Worm (Caenorhabditis elegans) whole organism, L3 larva: Measurements from ENCODE around the gene srt-11.

Experiments used
- ama-1 ChIP-seq: fragments of 150-350 bp; optimal IDR thresholded peaks from 2 replicates; lab custom pipeline; 2018
- ceh-82 ChIP-seq: fragments of 150-350 bp; optimal IDR thresholded peaks from 2 replicates; lab custom pipeline; 2014; ENCODE audit warnings: missing biosample characterization, missing genetic modification characterization
- pqm-1 ChIP-seq: fragments of 150-350 bp; optimal IDR thresholded peaks from 2 replicates; lab custom pipeline; 2017; ENCODE audit warnings: missing biosample characterization, missing genetic modification characterization, inconsistent platforms
- snpc-4 ChIP-seq: fragments of 150-350 bp; optimal IDR thresholded peaks from 2 replicates; lab custom pipeline; 2014; ENCODE audit warnings: missing biosample characterization, missing genetic modification characterization

ce11 chrII:14772956-14773788, 32.6 kb upstream of the srt-11 start, which contains the start of gene Y54E2A.7:
- no peak for TF ChIP-seq pqm-1
- no peak for TF ChIP-seq ceh-82 (tag; lab: Kevin White, UChicago)
- no peak for TF ChIP-seq ama-1 (lab: Kevin White, UChicago)
- no peak for TF ChIP-seq snpc-4 (tag; lab: Kevin White, UChicago)
